Worm (Caenorhabditis elegans): Measurements from ENCODE around the gene zipt-7.1.

- TF ChIP-seq nhr-237 (tag; optimal IDR thresholded peaks at IDR 0.05) (no peak), sptf-1 (tag; optimal IDR thresholded peaks at IDR 0.05) (no peak), unc-120 (tag; optimal IDR thresholded peaks at IDR 0.05; ENCODE audit: poor library complexity, severe bottlenecking) (no peak)
Measured at ce11 chrIV:17269702-17270101, 18.2 kb downstream of the zipt-7.1 start.
